Fruit fly (Drosophila melanogaster) whole organism: Measurements from ENCODE around the gene CG31109.

Source experiments
- CG8478 ChIP-seq: fragments of >200 bp; optimal IDR thresholded peaks from 2 replicates; lab custom pipeline; 2018; ENCODE audit warnings: inconsistent platforms
- Dll ChIP-seq: fragments of >200 bp; optimal IDR thresholded peaks from 2 replicates; lab custom pipeline; 2017
- pan ChIP-seq: fragments of >200 bp; optimal IDR thresholded peaks from 2 replicates; lab custom pipeline; 2017
- psq ChIP-seq: fragments of >200 bp; optimal IDR thresholded peaks from 2 replicates; lab custom pipeline; 2017
- usp ChIP-seq: fragments of >200 bp; optimal IDR thresholded peaks from 2 replicates; lab custom pipeline; 2017; ENCODE audit warnings: missing biosample characterization, missing genetic modification characterization, mixed read lengths

DNA sequence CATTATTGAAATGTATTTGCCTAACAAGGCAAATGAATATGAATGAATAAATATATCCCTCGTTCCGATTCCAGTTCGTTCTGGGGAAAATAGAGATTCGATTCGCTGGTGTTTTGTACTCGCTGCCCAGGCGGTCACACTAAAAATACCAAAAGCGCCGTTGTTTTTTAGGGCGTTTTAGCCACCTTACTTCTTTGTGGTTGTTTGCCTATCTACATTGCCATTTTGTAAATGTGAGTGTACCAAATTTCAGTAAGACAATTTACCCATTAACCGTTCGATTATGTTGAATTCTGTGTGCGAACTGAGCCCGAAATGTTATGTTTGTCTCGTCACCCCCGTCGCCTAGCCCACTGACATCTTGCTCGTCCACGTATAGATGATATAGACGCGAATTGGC is 43.0 kb upstream of the CG31109 start, which contains the start of the genes CG33095 and CG33096:
- TF ChIP-seq psq (lab: Kevin White, UChicago) (no peak), usp (GFP tag; lab: Kevin White, UChicago) (no peak), pan (lab: Kevin White, UChicago) (no peak), Dll (lab: Kevin White, UChicago) (no peak), CG8478 (lab: Kevin White, UChicago) (no peak)
